Worm (Caenorhabditis elegans): ENCODE data around the gene cank-26.
A peak's percentile ranks its signal among the peaks of the same experiment; 100 is the strongest.

The cank-26 gene

ce11 chrII:4000430-4000829 lies 25.6 kb upstream of the cank-26 start (continued):
- no peak for TF ChIP-seq hmg-1.1 (GFP tag; IDR thresholded peaks at IDR 0.05)
- TF ChIP-seq zip-11 (GFP tag; IDR thresholded peaks at IDR 0.05) = no peak
- TF ChIP-seq gei-8 (GFP tag; optimal IDR thresholded peaks at IDR 0.05) = no peak
- no peak for TF ChIP-seq spr-3 (GFP tag; optimal IDR thresholded peaks at IDR 0.05)
- no peak for TF ChIP-seq nhr-76 (tag; optimal IDR thresholded peaks at IDR 0.05)

ce11 chrII:3999537-3999936 lies 24.7 kb upstream of the cank-26 start:
- no peak for TF ChIP-seq nhr-11 (tag; optimal IDR thresholded peaks at IDR 0.05)
- peak; percentile 35 for TF ChIP-seq aha-1 (tag)
- peak; percentile 76 for TF ChIP-seq set-16 (GFP tag; IDR thresholded peaks at IDR 0.05)
- no peak for TF ChIP-seq ZK337.2 (GFP tag; IDR thresholded peaks at IDR 0.05)
- 0 out of 2 replicates have a peak, but pooled peaks have one; percentile 24 for TF ChIP-seq hmg-1.1 (GFP tag; IDR thresholded peaks at IDR 0.05)
- TF ChIP-seq nhr-102 (tag; optimal IDR thresholded peaks at IDR 0.05) = no peak
- no peak for TF ChIP-seq ceh-82 (tag; optimal IDR thresholded peaks at IDR 0.05)
- no peak for TF ChIP-seq mes-2 (tag; optimal IDR thresholded peaks at IDR 0.05; ENCODE audit: poor library complexity, severe bottlenecking)
- peak in 1 of 2 experiments; percentile 32 for TF ChIP-seq unc-62 (GFP tag; optimal IDR thresholded peaks at IDR 0.05 in 1 of 2)
- no peak for TF ChIP-seq unc-62 (tag; optimal IDR thresholded peaks at IDR 0.05)
- TF ChIP-seq tra-1 (GFP tag; IDR thresholded peaks at IDR 0.05) = 0 out of 2 replicates have a peak, but pooled peaks have one; percentile 59
- TF ChIP-seq lin-15B (tag; optimal IDR thresholded peaks at IDR 0.05) = no peak

ce11 chrII:3996005-3996404 lies 21.1 kb upstream of the cank-26 start, which contains the start of gene clc-22:
TSS of gene clc-22 (minus strand) at chrII:3996075.
- TF ChIP-seq zag-1 (tag; optimal IDR thresholded peaks at IDR 0.05) = no peak
- TF ChIP-seq mep-1 (tag; optimal IDR thresholded peaks at IDR 0.05) = no peak
- TF ChIP-seq aha-1 (tag) = no peak
- TF ChIP-seq nhr-25 (tag; optimal IDR thresholded peaks at IDR 0.05; ENCODE audit: borderline replicate concordance, insufficient read depth) = no peak
- no peak for TF ChIP-seq madf-9 (GFP tag; conservative IDR thresholded peaks at IDR 0.05)
- no peak for TF ChIP-seq lin-29 (GFP tag; IDR thresholded peaks at IDR 0.05)
- TF ChIP-seq ceh-20 (GFP tag; IDR thresholded peaks at IDR 0.05) = no peak
- TF ChIP-seq nhr-76 (tag; optimal IDR thresholded peaks at IDR 0.05) = no peak
- TF ChIP-seq zfp-2 (tag; optimal IDR thresholded peaks at IDR 0.05) = no peak

ce11 chrII:3992660-3993245 lies 17.9 kb upstream of the cank-26 start, which contains the start of gene Y14H12A.1:
TSS of gene Y14H12A.1 (plus strand) at chrII:3993195.
- TF ChIP-seq php-3 (GFP tag; IDR thresholded peaks at IDR 0.05) (peak; percentile 75; the same call in 1 of the 2 replicates), lin-29 (GFP tag; IDR thresholded peaks at IDR 0.05) (no peak), nhr-25 (tag; optimal IDR thresholded peaks at IDR 0.05; ENCODE audit: borderline replicate concordance, insufficient read depth) (no peak), daf-16 (GFP tag; optimal IDR thresholded peaks at IDR 0.05) (no peak), daf-16 (tag; optimal IDR thresholded peaks at IDR 0.05) (peak; percentile 72), tra-1 (GFP tag; IDR thresholded peaks at IDR 0.05) (no peak), mes-2 (tag; optimal IDR thresholded peaks at IDR 0.05; ENCODE audit: poor library complexity, severe bottlenecking) (no peak)

- TF ChIP-seq aha-1 (tag) (no peak), arid-1 (GFP tag; conservative IDR thresholded peaks at IDR 0.05) (no peak), ctbp-1 (GFP tag; IDR thresholded peaks at IDR 0.05) (no peak), vab-7 (GFP tag; IDR thresholded peaks at IDR 0.05) (no peak), rbr-2 (tag; optimal IDR thresholded peaks at IDR 0.05) (no peak), pha-4 (GFP tag; IDR thresholded peaks at IDR 0.05) (no peak), pha-4 (tag; optimal IDR thresholded peaks at IDR 0.05) (no peak), lin-13 (GFP tag; optimal IDR thresholded peaks at IDR 0.05) (no peak), tra-1 (GFP tag; IDR thresholded peaks at IDR 0.05) (no peak), dmd-6 (GFP tag; IDR thresholded peaks at IDR 0.05) (peak; percentile 44; the same call in 1 of the 2 replicates), skn-1 (tag; optimal IDR thresholded peaks at IDR 0.05) (no peak), dve-1 (tag; optimal IDR thresholded peaks at IDR 0.05; ENCODE audit: insufficient read depth) (peak; percentile 20), zfp-3 (GFP tag; conservative IDR thresholded peaks at IDR 0.05) (no peak), nhr-6 (tag; optimal IDR thresholded peaks at IDR 0.05) (no peak), nhr-237 (tag; optimal IDR thresholded peaks at IDR 0.05) (no peak), pqm-1 (tag; optimal IDR thresholded peaks at IDR 0.05) (peak; percentile 58), daf-16 (GFP tag; optimal IDR thresholded peaks at IDR 0.05) (no peak), daf-16 (tag; optimal IDR thresholded peaks at IDR 0.05) (peak; percentile 76), lim-7 (GFP tag; IDR thresholded peaks at IDR 0.05) (no peak), nhr-48 (tag; optimal IDR thresholded peaks at IDR 0.05) (no peak), nhr-28 (tag; optimal IDR thresholded peaks at IDR 0.05) (peak; percentile 2)
These were observed 17.2 kb upstream of the cank-26 start for ce11 chrII:3992029-3992428.

All from whole organism, L4 larva.